Worm (Caenorhabditis elegans) whole organism, L4 larva: ENCODE measurements around the gene cutl-2.
A peak's percentile ranks its signal among the peaks of the same experiment; 100 is the strongest.

Source experiments
- F37D6.2 ChIP-seq: sonication (generic microtip); optimal IDR thresholded peaks from 2 replicates; lab custom pipeline; 2016; ENCODE audit warnings: mild to moderate bottlenecking, missing genetic modification characterization, missing compliant biosample characterization
- R02D3.7 ChIP-seq: fragments of 150-350 bp; sonication (generic microtip); optimal IDR thresholded peaks from 3 replicates; lab custom pipeline; 2014; ENCODE audit warnings: missing biosample characterization, missing genetic modification characterization
- T26A8.4 ChIP-seq: fragments of 200-800 bp; sonication (Bioruptor generic); IDR thresholded peaks from 2 replicates; pipeline ENCODE4 v1.3.6; 2022; ENCODE audit warnings: missing genetic modification characterization, missing compliant biosample characterization
- Y105C5A.15 ChIP-seq: fragments of 200-800 bp; sonication (Bioruptor generic); IDR thresholded peaks from 2 replicates; pipeline ENCODE4 v1.3.6; 2022; ENCODE audit warnings: missing genetic modification characterization, missing compliant biosample characterization
- Y5F2A.4 ChIP-seq: fragments of 200-800 bp; sonication (Bioruptor generic); optimal IDR thresholded peaks from 2 replicates; lab custom pipeline; 2018; ENCODE audit warnings: mild to moderate bottlenecking, missing genetic modification characterization, missing compliant biosample characterization
- ZK546.5 ChIP-seq, 2 experiments: sonication (generic microtip); optimal IDR thresholded peaks; 2 replicates each; lab custom pipeline; 2017; ENCODE audit warnings: missing biosample characterization in 2 of 2, missing genetic modification characterization in 2 of 2
- arid-1 ChIP-seq: fragments of 200-800 bp; sonication (Bioruptor generic); conservative IDR thresholded peaks from 2 replicates; pipeline ENCODE4 v1.3.6; 2022; ENCODE audit warnings: missing genetic modification reagents, missing genetic modification characterization, missing compliant biosample characterization
- ceh-28 ChIP-seq: fragments of 150-350 bp; optimal IDR thresholded peaks from 2 replicates; lab custom pipeline; 2014; ENCODE audit warnings: missing biosample characterization, missing genetic modification reagents, missing genetic modification characterization
- ceh-32 ChIP-seq: sonication (generic microtip); optimal IDR thresholded peaks from 2 replicates; lab custom pipeline; 2016; ENCODE audit warnings: mild to moderate bottlenecking, missing genetic modification characterization, missing compliant biosample characterization; ENCODE audit not compliant: poor library complexity
- daf-19 ChIP-seq: fragments of 200-800 bp; sonication (Bioruptor generic); conservative IDR thresholded peaks from 2 replicates; pipeline ENCODE4 v1.3.6; 2022; ENCODE audit warnings: missing genetic modification characterization, missing compliant biosample characterization
- dmd-6 ChIP-seq: fragments of 200-800 bp; sonication (Bioruptor generic); IDR thresholded peaks from 2 replicates; pipeline ENCODE4 v1.3.6; 2022; ENCODE audit warnings: missing genetic modification reagents, missing genetic modification characterization, missing compliant biosample characterization
- dmd-9 ChIP-seq: fragments of 200-800 bp; sonication (Bioruptor generic); IDR thresholded peaks from 2 replicates; pipeline ENCODE4 v1.3.6; 2022; ENCODE audit warnings: missing genetic modification reagents, missing genetic modification characterization, missing compliant biosample characterization
- fkh-10 ChIP-seq: fragments of 150-350 bp; optimal IDR thresholded peaks from 2 replicates; lab custom pipeline; 2014; ENCODE audit warnings: missing biosample characterization, missing genetic modification reagents, missing genetic modification characterization
- hlh-11 ChIP-seq: fragments of 200-800 bp; sonication (Bioruptor generic); optimal IDR thresholded peaks from 2 replicates; lab custom pipeline; 2018; ENCODE audit warnings: mild to moderate bottlenecking, missing genetic modification characterization, missing compliant biosample characterization
- hlh-30 ChIP-seq: sonication (generic microtip); optimal IDR thresholded peaks from 2 replicates; lab custom pipeline; 2017; ENCODE audit warnings: antibody characterized with exemption, mild to moderate bottlenecking, missing genetic modification characterization, missing compliant biosample characterization; ENCODE audit not compliant: insufficient read depth
- hmg-1.1 ChIP-seq: fragments of 200-800 bp; sonication (Bioruptor generic); IDR thresholded peaks from 2 replicates; pipeline ENCODE4 v1.3.6; 2022; ENCODE audit warnings: missing genetic modification reagents, missing genetic modification characterization, missing compliant biosample characterization
- jun-1 ChIP-seq: fragments of 150-350 bp; optimal IDR thresholded peaks from 2 replicates; lab custom pipeline; 2014; ENCODE audit warnings: missing biosample characterization, missing genetic modification reagents, missing genetic modification characterization
- lim-7 ChIP-seq: fragments of 200-800 bp; sonication (Bioruptor generic); IDR thresholded peaks from 2 replicates; pipeline ENCODE4 v1.3.6; 2022; ENCODE audit warnings: missing genetic modification characterization, missing compliant biosample characterization
- lin-15B ChIP-seq: fragments of 150-350 bp; sonication (generic microtip); optimal IDR thresholded peaks from 3 replicates; lab custom pipeline; 2014; ENCODE audit warnings: missing biosample characterization, missing genetic modification characterization
- lsy-2 ChIP-seq, 2 experiments: fragments of 150-350 bp in 1 of 2; sonication (generic microtip) in 1 of 2; optimal IDR thresholded peaks; 2 replicates each; lab custom pipeline; 2014 to 2017; ENCODE audit warnings: missing biosample characterization in 2 of 2, missing genetic modification characterization in 2 of 2
- mdl-1 ChIP-seq, 2 experiments: fragments of 150-350 bp in 1 of 2; sonication (generic microtip) in 1 of 2; optimal IDR thresholded peaks; 2 replicates each; lab custom pipeline; 2014 to 2017; ENCODE audit warnings: missing biosample characterization in 2 of 2, missing genetic modification characterization in 2 of 2
- mes-2 ChIP-seq: sonication (generic microtip); optimal IDR thresholded peaks from 2 replicates; lab custom pipeline; 2016; ENCODE audit warnings: missing genotype, mild to moderate bottlenecking, missing genetic modification characterization, missing compliant biosample characterization; ENCODE audit not compliant: poor library complexity, severe bottlenecking
- nhr-28 ChIP-seq: fragments of 150-350 bp; optimal IDR thresholded peaks from 2 replicates; lab custom pipeline; 2014; ENCODE audit warnings: missing biosample characterization, missing genetic modification characterization
- nhr-42 ChIP-seq: fragments of 200-800 bp; sonication (Bioruptor generic); IDR thresholded peaks from 2 replicates; pipeline ENCODE4 v1.3.6; 2022; ENCODE audit warnings: missing genetic modification characterization, missing compliant biosample characterization
- nhr-48 ChIP-seq: sonication (generic microtip); optimal IDR thresholded peaks from 2 replicates; lab custom pipeline; 2016; ENCODE audit warnings: mild to moderate bottlenecking, missing genetic modification characterization, missing compliant biosample characterization
- nhr-6 ChIP-seq: fragments of 150-350 bp; optimal IDR thresholded peaks from 2 replicates; lab custom pipeline; 2014; ENCODE audit warnings: missing biosample characterization, missing genetic modification characterization
- nhr-76 ChIP-seq: fragments of 150-350 bp; optimal IDR thresholded peaks from 2 replicates; lab custom pipeline; 2014; ENCODE audit warnings: missing biosample characterization, missing genetic modification characterization
- php-3 ChIP-seq: fragments of 200-800 bp; sonication (Bioruptor generic); IDR thresholded peaks from 2 replicates; pipeline ENCODE4 v1.3.6; 2022; ENCODE audit warnings: missing genetic modification reagents, missing genetic modification characterization, missing compliant biosample characterization
- sdz-12 ChIP-seq: fragments of 200-800 bp; sonication (Bioruptor generic); optimal IDR thresholded peaks from 2 replicates; lab custom pipeline; 2018; ENCODE audit warnings: mild to moderate bottlenecking, missing genetic modification characterization, missing compliant biosample characterization
- snpc-1.2 ChIP-seq: fragments of 200-800 bp; sonication (Bioruptor generic); IDR thresholded peaks from 2 replicates; pipeline ENCODE4 v1.3.6; 2022; ENCODE audit warnings: missing genetic modification reagents, missing genetic modification characterization, missing compliant biosample characterization
- snpc-4 ChIP-seq: fragments of 150-350 bp; optimal IDR thresholded peaks from 2 replicates; lab custom pipeline; 2014; ENCODE audit warnings: missing biosample characterization, missing genetic modification characterization
- spr-3 ChIP-seq: fragments of 200-800 bp; sonication (Bioruptor generic); optimal IDR thresholded peaks from 2 replicates; lab custom pipeline; 2018; ENCODE audit warnings: mild to moderate bottlenecking, missing genetic modification characterization, missing compliant biosample characterization
- tra-1 ChIP-seq: fragments of 200-800 bp; sonication (Bioruptor generic); IDR thresholded peaks from 2 replicates; pipeline ENCODE4 v1.3.6; 2022; ENCODE audit warnings: missing genetic modification reagents, missing genetic modification characterization, missing compliant biosample characterization
- unc-62 ChIP-seq, 3 experiments: fragments of 150-350 bp in 1 of 3; sonication (generic microtip); optimal IDR thresholded peaks in 2 of 3; peaks in 1 of 3; 1 replicate in 1 of 3; 2 replicates in 2 of 3; lab custom pipeline; 2014 to 2017; ENCODE audit warnings: missing biosample characterization in 3 of 3, missing genetic modification characterization in 3 of 3, missing genetic modification reagents in 3 of 3, missing genotype in 1 of 3
- zag-1 ChIP-seq: fragments of 150-350 bp; optimal IDR thresholded peaks from 2 replicates; lab custom pipeline; 2014; ENCODE audit warnings: missing biosample characterization, missing genetic modification characterization
- ztf-11 ChIP-seq: fragments of 150-350 bp; optimal IDR thresholded peaks from 2 replicates; lab custom pipeline; 2014; ENCODE audit warnings: missing biosample characterization, missing genetic modification characterization
- ztf-7 ChIP-seq: fragments of 150-350 bp; optimal IDR thresholded peaks from 2 replicates; lab custom pipeline; 2014; ENCODE audit warnings: missing biosample characterization, missing genetic modification characterization

cutl-2 gene

ce11 chrII:9686663-9687193 is 37.7 kb downstream of the cutl-2 start, which contains the start of gene ZK1320.9 (continued):
- TF ChIP-seq zag-1 (tag; lab: Kevin White, UChicago) (no peak), snpc-1.2 (GFP tag; lab: Robert Waterston, UW) (no peak), dmd-9 (no peak), hlh-11 (no peak), nhr-28 (peak; percentile 84), nhr-76 (peak; percentile 76), lsy-2 (tag; optimal IDR thresholded peaks at IDR 0.05; lab: Kevin White, UChicago) (peak in 1 of 2 experiments; percentile 1), dmd-6 (GFP tag; lab: Robert Waterston, UW) (peak; percentile 48; the same call in 1 of the 2 replicates), arid-1 (GFP tag; lab: Robert Waterston, UW) (no peak), F37D6.2 (tag; lab: Kevin White, UChicago) (no peak), daf-19 (GFP tag; lab: Robert Waterston, UW) (no peak), lim-7 (GFP tag; lab: Robert Waterston, UW) (no peak), snpc-4 (tag; lab: Kevin White, UChicago) (no peak), mdl-1 (tag; optimal IDR thresholded peaks at IDR 0.05; lab: Kevin White, UChicago) (peak in 1 of 2 experiments; percentile 41), nhr-6 (no peak), fkh-10 (no peak), unc-62 (GFP tag; optimal IDR thresholded peaks at IDR 0.05 in 1 of 2; lab: Kevin White, UChicago) (no peak), unc-62 (tag; optimal IDR thresholded peaks at IDR 0.05; lab: Kevin White, UChicago) (no peak), Y5F2A.4 (GFP tag; lab: Kevin White, UChicago) (no peak), php-3 (GFP tag; lab: Robert Waterston, UW) (no peak), ceh-32 (tag; lab: Kevin White, UChicago) (no peak), ZK546.5 (tag; optimal IDR thresholded peaks at IDR 0.05; lab: Kevin White, UChicago) (no peak), lin-15B (tag; lab: Kevin White, UChicago) (no peak), nhr-48 (tag; lab: Kevin White, UChicago) (no peak)

- TF ChIP-seq T26A8.4 (GFP tag; lab: Robert Waterston, UW): 0 out of 2 replicates have a peak, but pooled peaks have one; percentile 24
- no peak for TF ChIP-seq hmg-1.1 (GFP tag; lab: Robert Waterston, UW)
- TF ChIP-seq jun-1 (tag; lab: Kevin White, UChicago): no peak
- no peak for TF ChIP-seq Y105C5A.15 (GFP tag; lab: Robert Waterston, UW)
- TF ChIP-seq unc-62 (GFP tag; optimal IDR thresholded peaks at IDR 0.05 in 1 of 2; lab: Kevin White, UChicago): peak in 1 of 2 experiments; percentile 52
- TF ChIP-seq unc-62 (tag; optimal IDR thresholded peaks at IDR 0.05; lab: Kevin White, UChicago): no peak
- no peak for TF ChIP-seq ceh-32 (tag; lab: Kevin White, UChicago)
- TF ChIP-seq lim-7 (GFP tag; lab: Robert Waterston, UW): no peak
- no peak for TF ChIP-seq sdz-12 (GFP tag; lab: Kevin White, UChicago)
- TF ChIP-seq hlh-30 (tag; lab: Kevin White, UChicago): no peak
- TF ChIP-seq tra-1 (GFP tag; lab: Robert Waterston, UW): no peak
- TF ChIP-seq spr-3 (GFP tag; lab: Kevin White, UChicago): no peak
Measured at ce11 chrII:9684175-9684574, 40.3 kb downstream of the cutl-2 start.

- no peak for TF ChIP-seq nhr-42 (GFP tag; lab: Robert Waterston, UW)
- peak; percentile 18 for TF ChIP-seq fkh-10
Measured at ce11 chrII:9682044-9682443, 42.4 kb downstream of the cutl-2 start.

ce11 chrII:9680493-9680892 is 44.0 kb downstream of the cutl-2 start, which contains the start of gene ZK1320.13:
TSS of gene ZK1320.13 (plus strand) at chrII:9680793.
- TF ChIP-seq snpc-1.2 (GFP tag; lab: Robert Waterston, UW): no peak
- TF ChIP-seq R02D3.7 (tag; lab: Kevin White, UChicago): no peak
- no peak for TF ChIP-seq ztf-7 (tag; lab: Kevin White, UChicago)
- no peak for TF ChIP-seq ceh-28
- no peak for TF ChIP-seq ztf-11 (tag; lab: Kevin White, UChicago)
- no peak for TF ChIP-seq mes-2 (tag; lab: Kevin White, UChicago)
